Fruit fly (Drosophila melanogaster): ENCODE results near the gene Ggamma30A.

The Ggamma30A gene

DNA sequence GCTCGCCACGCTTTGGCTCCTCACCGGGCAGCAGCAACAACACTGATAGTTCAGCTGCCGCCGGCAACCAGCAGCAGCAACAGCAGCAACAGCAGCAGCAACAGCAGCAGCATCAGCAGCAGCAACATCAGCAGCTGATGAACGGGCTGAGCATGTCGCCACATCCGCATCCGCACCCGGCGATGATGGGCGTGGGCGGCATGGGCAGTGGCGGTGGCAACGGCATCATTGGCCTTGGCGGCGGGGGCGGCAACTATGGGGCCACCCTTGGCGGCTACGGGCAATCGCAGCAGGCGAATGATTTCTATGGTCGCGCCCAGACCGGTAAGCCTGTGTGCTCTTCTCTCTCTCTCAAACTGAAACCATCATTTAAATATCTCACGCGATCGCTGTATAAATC is 12.1 kb upstream of the Ggamma30A start:
- TF ChIP-seq Tbp (GFP tag; optimal IDR thresholded peaks at IDR 0.05) = no peak
- TF ChIP-seq CG13287 (GFP tag; IDR thresholded peaks at IDR 0.05; ENCODE audit: partially characterized antibody) = 0 out of 2 replicates have a peak, but pooled peaks have one; percentile 9
- 0 out of 2 replicates have a peak, but pooled peaks have one; percentile 22 for TF ChIP-seq CG4360 (GFP tag; IDR thresholded peaks at IDR 0.05)
- peak; percentile 30; the same call in 1 of the 2 replicates for TF ChIP-seq CG16779 (GFP tag; IDR thresholded peaks at IDR 0.05)
- no peak for TF ChIP-seq hkb (optimal IDR thresholded peaks at IDR 0.05)
- TF ChIP-seq hkb (GFP tag; IDR thresholded peaks at IDR 0.05) = 0 out of 2 replicates have a peak, but pooled peaks have one; percentile 21
- TF ChIP-seq ftz-f1 (GFP tag; optimal IDR thresholded peaks at IDR 0.05) = peak; percentile 51
- TF ChIP-seq CG13775 (GFP tag; optimal IDR thresholded peaks at IDR 0.05) = peak; percentile 46
- TF ChIP-seq CG1792 (GFP tag; optimal IDR thresholded peaks at IDR 0.05) = no peak
- no peak for TF ChIP-seq CG30403 (GFP tag; optimal IDR thresholded peaks at IDR 0.05)
- no peak for TF ChIP-seq CG12299 (tag; optimal IDR thresholded peaks at IDR 0.05)
- TF ChIP-seq CG32532 (GFP tag; IDR thresholded peaks at IDR 0.05) = peak; percentile 36; the same call in 1 of the 2 replicates
- no peak; the same call in 2 of the 3 replicates for TF ChIP-seq ci (GFP tag; IDR thresholded peaks at IDR 0.05)
- TF ChIP-seq Dfd (GFP tag; optimal IDR thresholded peaks at IDR 0.05) = peak in 1 of 2 experiments; percentile 74
- TF ChIP-seq peb (GFP tag; IDR thresholded peaks at IDR 0.05) = no peak
- TF ChIP-seq Med (GFP tag) = peak; percentile 75
- no peak for TF ChIP-seq en (GFP tag; optimal IDR thresholded peaks at IDR 0.05)
- no peak for TF ChIP-seq CG7987 (GFP tag; optimal IDR thresholded peaks at IDR 0.05)
- TF ChIP-seq CG17612 (GFP tag; IDR thresholded peaks at IDR 0.05) = no peak

- TF ChIP-seq CG2202 (tag; optimal IDR thresholded peaks at IDR 0.05) = no peak
- TF ChIP-seq maf-S (GFP tag; optimal IDR thresholded peaks at IDR 0.05) = no peak
- no peak for TF ChIP-seq CG12659 (GFP tag; optimal IDR thresholded peaks at IDR 0.05)
- no peak for TF ChIP-seq ato (GFP tag; IDR thresholded peaks at IDR 0.05; ENCODE audit: partially characterized antibody)
- TF ChIP-seq gcm2 (GFP tag; optimal IDR thresholded peaks at IDR 0.05) = no peak
- no peak for TF ChIP-seq dm (GFP tag; optimal IDR thresholded peaks at IDR 0.05)
- no peak for TF ChIP-seq bab2 (GFP tag; optimal IDR thresholded peaks at IDR 0.05)
- TF ChIP-seq CG14710 (tag; optimal IDR thresholded peaks at IDR 0.05) = no peak
- no peak for TF ChIP-seq Sox100B (GFP tag; optimal IDR thresholded peaks at IDR 0.05)
- TF ChIP-seq slbo (GFP tag; IDR thresholded peaks at IDR 0.05) = no peak
- no peak for TF ChIP-seq CG8359 (GFP tag; optimal IDR thresholded peaks at IDR 0.05; ENCODE audit: borderline replicate concordance)
- no peak for TF ChIP-seq CG4404 (GFP tag; IDR thresholded peaks at IDR 0.05)
- no peak for TF ChIP-seq H15 (GFP tag; IDR thresholded peaks at IDR 0.05)
- no peak for TF ChIP-seq Scr (GFP tag; IDR thresholded peaks at IDR 0.05; ENCODE audit: partially characterized antibody)
- no peak for TF ChIP-seq CG6813 (GFP tag; optimal IDR thresholded peaks at IDR 0.05)
- TF ChIP-seq repo (GFP tag; optimal IDR thresholded peaks at IDR 0.05) = no peak
- no peak for TF ChIP-seq Dbx (GFP tag; IDR thresholded peaks at IDR 0.05)
Measured at dm6 chr2L:9250942-9251341, 5.4 kb upstream of the Ggamma30A start, which contains the start of gene aust. TSS of gene aust (minus strand) at chr2L:9251042.

- TF ChIP-seq CG14710 (tag; optimal IDR thresholded peaks at IDR 0.05) = peak; percentile 38
- TF ChIP-seq usp (GFP tag; optimal IDR thresholded peaks at IDR 0.05) = no peak
- TF ChIP-seq hbn (GFP tag; IDR thresholded peaks at IDR 0.05; ENCODE audit: partially characterized antibody) = no peak
- peak; percentile 99 for TF ChIP-seq E2f2 (GFP tag; IDR thresholded peaks at IDR 0.05)
- no peak for TF ChIP-seq Ravus (GFP tag; IDR thresholded peaks at IDR 0.05)
- TF ChIP-seq zfh1 (GFP tag; IDR thresholded peaks at IDR 0.05) = no peak
- peak; percentile 31 for TF ChIP-seq CoRest (tag; optimal IDR thresholded peaks at IDR 0.05)
- no peak for TF ChIP-seq odd (GFP tag; optimal IDR thresholded peaks at IDR 0.05)
- no peak for TF ChIP-seq ken (GFP tag; IDR thresholded peaks at IDR 0.05)
- TF ChIP-seq pzg (GFP tag; optimal IDR thresholded peaks at IDR 0.05) = peak; percentile 69
- TF ChIP-seq toy (GFP tag; IDR thresholded peaks at IDR 0.05) = no peak
- no peak for TF ChIP-seq CG4328 (GFP tag; optimal IDR thresholded peaks at IDR 0.05)
- no peak for TF ChIP-seq CG6765 (GFP tag; optimal IDR thresholded peaks at IDR 0.05)
- TF ChIP-seq lov (optimal IDR thresholded peaks at IDR 0.05) = no peak
- no peak for TF ChIP-seq lov (GFP tag; IDR thresholded peaks at IDR 0.05)
- no peak for TF ChIP-seq Hr51 (GFP tag; optimal IDR thresholded peaks at IDR 0.05)
- no peak for TF ChIP-seq jing (GFP tag; optimal IDR thresholded peaks at IDR 0.05)
Measured at dm6 chr2L:9252947-9253346, 3.4 kb upstream of the Ggamma30A start, which contains the start of gene borr. TSS of gene borr (minus strand) at chr2L:9253118.
